Worm (Caenorhabditis elegans): Measurements from ENCODE around the gene emc-5.

- TF ChIP-seq snpc-4 (tag; optimal IDR thresholded peaks at IDR 0.05) (no peak), lsy-2 (tag; optimal IDR thresholded peaks at IDR 0.05) (no peak)
Measured at ce11 chrII:11542958-11543357, 46.4 kb downstream of the emc-5 start.
